Worm (Caenorhabditis elegans) whole organism, young adult: Measurements from ENCODE around the gene F29G9.1.

Experiments
- B0035.1 ChIP-seq: sonication (generic microtip); optimal IDR thresholded peaks from 2 replicates; lab custom pipeline; 2016; ENCODE audit warnings: missing genetic modification characterization, mild to moderate bottlenecking, missing compliant biosample characterization, missing genotype, missing genetic modification reagents
- B0336.3 ChIP-seq: fragments of 200-800 bp; sonication (Bioruptor generic); IDR thresholded peaks from 2 replicates; pipeline ENCODE4 v1.3.6; 2022; ENCODE audit warnings: missing genetic modification characterization, missing compliant biosample characterization
- D2030.7 ChIP-seq: fragments of 200-800 bp; sonication (Bioruptor generic); IDR thresholded peaks from 2 replicates; pipeline ENCODE4 v1.3.6; 2022; ENCODE audit warnings: missing genetic modification reagents, missing genetic modification characterization, missing compliant biosample characterization
- F57C9.4 ChIP-seq: sonication (generic microtip); optimal IDR thresholded peaks from 2 replicates; lab custom pipeline; 2017; ENCODE audit warnings: mild to moderate bottlenecking, missing genetic modification characterization, missing compliant biosample characterization
- Y53G8AR.9 ChIP-seq: fragments of 200-800 bp; sonication (Bioruptor generic); conservative IDR thresholded peaks from 2 replicates; pipeline ENCODE4 v1.3.6; 2022; ENCODE audit warnings: missing genetic modification reagents, missing genetic modification characterization, missing compliant biosample characterization
- Y56A3A.18 ChIP-seq: fragments of 200-800 bp; sonication (Bioruptor generic); IDR thresholded peaks from 2 replicates; pipeline ENCODE4 v1.3.6; 2022; ENCODE audit warnings: missing genetic modification reagents, missing genetic modification characterization, missing compliant biosample characterization
- Y79H2A.3 ChIP-seq: fragments of 200-800 bp; sonication (Bioruptor generic); conservative IDR thresholded peaks from 2 replicates; pipeline ENCODE4 v1.3.6; 2022; ENCODE audit warnings: missing genetic modification reagents, missing genetic modification characterization, missing compliant biosample characterization
- Y95B8A.8 ChIP-seq: fragments of 200-800 bp; sonication (Bioruptor generic); IDR thresholded peaks from 2 replicates; pipeline ENCODE4 v1.3.6; 2022; ENCODE audit warnings: missing genetic modification reagents, missing genetic modification characterization, missing compliant biosample characterization
- ZK185.1 ChIP-seq: sonication (generic microtip); optimal IDR thresholded peaks from 2 replicates; lab custom pipeline; 2016; ENCODE audit warnings: mild to moderate bottlenecking, missing genetic modification characterization, missing compliant biosample characterization; ENCODE audit not compliant: poor library complexity, severe bottlenecking
- athp-1 ChIP-seq: sonication (generic microtip); optimal IDR thresholded peaks from 2 replicates; lab custom pipeline; 2017; ENCODE audit warnings: mild to moderate bottlenecking, missing genetic modification characterization, missing compliant biosample characterization
- attf-3 ChIP-seq: fragments of 200-800 bp; sonication (Bioruptor generic); conservative IDR thresholded peaks from 2 replicates; pipeline ENCODE4 v1.3.6; 2022; ENCODE audit warnings: missing genetic modification reagents, missing genetic modification characterization, missing compliant biosample characterization
- ccch-3 ChIP-seq: fragments of 200-800 bp; sonication (Bioruptor generic); optimal IDR thresholded peaks from 2 replicates; lab custom pipeline; 2018; ENCODE audit warnings: mild to moderate bottlenecking, missing genetic modification characterization, missing compliant biosample characterization
- cebp-1 ChIP-seq, 2 experiments: fragments of 200-800 bp in 1 of 2; sonication (Bioruptor generic) in 1 of 2; sonication (generic microtip) in 1 of 2; IDR thresholded peaks in 1 of 2; optimal IDR thresholded peaks in 1 of 2; 2 replicates each; pipeline versions ENCODE4 v1.3.6 to Lab custom; 2017 to 2022; ENCODE audit warnings: missing compliant biosample characterization in 2 of 2, missing genetic modification characterization in 2 of 2, mild to moderate bottlenecking in 1 of 2, missing genetic modification reagents in 1 of 2, moderate library complexity in 1 of 2
- cebp-2 ChIP-seq: fragments of 200-800 bp; sonication (Bioruptor generic); IDR thresholded peaks from 2 replicates; pipeline ENCODE4 v1.3.6; 2022; ENCODE audit warnings: missing genetic modification characterization, missing compliant biosample characterization
- ceh-91 ChIP-seq: fragments of 200-800 bp; sonication (Bioruptor generic); IDR thresholded peaks from 2 replicates; pipeline ENCODE4 v1.3.6; 2022; ENCODE audit warnings: missing genetic modification reagents, missing genetic modification characterization, missing compliant biosample characterization
- chd-7 ChIP-seq: sonication (generic microtip); optimal IDR thresholded peaks from 2 replicates; lab custom pipeline; 2016; ENCODE audit warnings: mild to moderate bottlenecking, missing genetic modification characterization, moderate library complexity, missing compliant biosample characterization
- dox-1 ChIP-seq: fragments of 200-800 bp; sonication (Bioruptor generic); IDR thresholded peaks from 2 replicates; pipeline ENCODE4 v1.3.6; 2022; ENCODE audit warnings: missing genetic modification reagents, missing genetic modification characterization, missing compliant biosample characterization
- egl-44 ChIP-seq: fragments of 200-800 bp; sonication (Bioruptor generic); IDR thresholded peaks from 2 replicates; pipeline ENCODE4 v1.3.6; 2022; ENCODE audit warnings: missing genetic modification reagents, missing genetic modification characterization, missing compliant biosample characterization
- ekl-4 ChIP-seq: fragments of 200-800 bp; sonication (Bioruptor generic); IDR thresholded peaks from 2 replicates; pipeline ENCODE4 v1.3.6; 2022; ENCODE audit warnings: missing genetic modification reagents, missing genetic modification characterization, missing compliant biosample characterization
- him-1 ChIP-seq: sonication (generic microtip); optimal IDR thresholded peaks from 2 replicates; lab custom pipeline; 2016; ENCODE audit warnings: missing genotype, missing genetic modification reagents, missing genetic modification characterization, missing compliant biosample characterization
- hmg-20 ChIP-seq: fragments of 200-800 bp; sonication (Bioruptor generic); IDR thresholded peaks from 2 replicates; pipeline ENCODE4 v1.3.6; 2022; ENCODE audit warnings: missing genetic modification reagents, missing genetic modification characterization, missing compliant biosample characterization
- hsf-1 ChIP-seq: fragments of 200-800 bp; sonication (Bioruptor generic); IDR thresholded peaks from 2 replicates; pipeline ENCODE4 v1.3.6; 2022; ENCODE audit warnings: missing genetic modification reagents, missing genetic modification characterization, missing compliant biosample characterization
- lag-1 ChIP-seq: fragments of 200-800 bp; sonication (Bioruptor generic); IDR thresholded peaks from 2 replicates; pipeline ENCODE4 v1.3.6; 2022; ENCODE audit warnings: missing genetic modification reagents, missing genetic modification characterization, missing compliant biosample characterization
- let-607 ChIP-seq, 2 experiments: fragments of 200-800 bp in 1 of 2; sonication (Bioruptor generic) in 1 of 2; sonication (generic microtip) in 1 of 2; optimal IDR thresholded peaks; 2 replicates each; lab custom pipeline; 2016 to 2018; ENCODE audit warnings: mild to moderate bottlenecking in 2 of 2, missing compliant biosample characterization in 2 of 2, missing genetic modification characterization in 2 of 2, moderate library complexity in 2 of 2, missing genotype in 1 of 2
- lin-35 ChIP-seq, 3 experiments: fragments of 150-350 bp in 2 of 3; sonication (generic microtip) in 1 of 3; optimal IDR thresholded peaks; 2 replicates each; lab custom pipeline; 2014 to 2018; ENCODE audit warnings: missing biosample characterization in 3 of 3, missing genetic modification characterization in 3 of 3, missing genetic modification reagents in 3 of 3
- lin-40 ChIP-seq: sonication (generic microtip); optimal IDR thresholded peaks from 2 replicates; lab custom pipeline; 2016; ENCODE audit warnings: missing genetic modification characterization, mild to moderate bottlenecking, missing compliant biosample characterization, missing genotype, missing genetic modification reagents
- lin-54 ChIP-seq: fragments of 200-800 bp; sonication (Bioruptor generic); optimal IDR thresholded peaks from 2 replicates; lab custom pipeline; 2018; ENCODE audit warnings: mild to moderate bottlenecking, missing genetic modification characterization, missing compliant biosample characterization
- madf-6 ChIP-seq: fragments of 200-800 bp; sonication (Bioruptor generic); IDR thresholded peaks from 2 replicates; pipeline ENCODE4 v1.3.6; 2022; ENCODE audit warnings: missing genetic modification reagents, missing genetic modification characterization, missing compliant biosample characterization
- mcd-1 ChIP-seq: fragments of 200-800 bp; sonication (Bioruptor generic); IDR thresholded peaks from 2 replicates; pipeline ENCODE4 v1.3.6; 2022; ENCODE audit warnings: missing genetic modification reagents, missing genetic modification characterization, missing compliant biosample characterization
- mel-28 ChIP-seq: sonication (generic microtip); optimal IDR thresholded peaks from 2 replicates; lab custom pipeline; 2016; ENCODE audit warnings: borderline replicate concordance, mild to moderate bottlenecking, missing genetic modification characterization, missing compliant biosample characterization
- nhr-120 ChIP-seq: fragments of 200-800 bp; sonication (Bioruptor generic); IDR thresholded peaks from 2 replicates; pipeline ENCODE4 v1.3.6; 2022; ENCODE audit warnings: missing genetic modification characterization, missing compliant biosample characterization
- rcor-1 ChIP-seq: fragments of 200-800 bp; sonication (Bioruptor generic); IDR thresholded peaks from 2 replicates; pipeline ENCODE4 v1.3.6; 2022; ENCODE audit warnings: missing genetic modification reagents, missing genetic modification characterization, missing compliant biosample characterization
- snpc-4 ChIP-seq, 5 experiments: fragments of 150-350 bp in 1 of 5; sonication (generic microtip) in 4 of 5; optimal IDR thresholded peaks; 2 replicates each; lab custom pipeline; 2014 to 2018; ENCODE audit warnings: missing genetic modification characterization in 5 of 5, missing biosample characterization in 3 of 5, antibody characterized with exemption in 2 of 5, mild to moderate bottlenecking in 2 of 5, missing compliant biosample characterization in 2 of 5, missing genotype in 2 of 5, moderate library complexity in 2 of 5, missing genetic modification reagents in 1 of 5
- tbp1 ChIP-seq: fragments of 200-800 bp; sonication (Bioruptor generic); optimal IDR thresholded peaks from 2 replicates; lab custom pipeline; 2018; ENCODE audit warnings: mild to moderate bottlenecking, missing genetic modification characterization, missing compliant biosample characterization
- unc-130 ChIP-seq: sonication (generic microtip); optimal IDR thresholded peaks from 2 replicates; lab custom pipeline; 2016; ENCODE audit warnings: missing genetic modification reagents, missing genetic modification characterization, missing compliant biosample characterization
- xnd-1 ChIP-seq: sonication (generic microtip); optimal IDR thresholded peaks from 2 replicates; lab custom pipeline; 2016; ENCODE audit warnings: missing genotype, missing genetic modification reagents, missing genetic modification characterization, missing compliant biosample characterization
- ztf-22 ChIP-seq: fragments of 200-800 bp; sonication (Bioruptor generic); optimal IDR thresholded peaks from 2 replicates; lab custom pipeline; 2018; ENCODE audit warnings: mild to moderate bottlenecking, missing genetic modification characterization, moderate library complexity, missing compliant biosample characterization

F29G9.1 gene

DNA sequence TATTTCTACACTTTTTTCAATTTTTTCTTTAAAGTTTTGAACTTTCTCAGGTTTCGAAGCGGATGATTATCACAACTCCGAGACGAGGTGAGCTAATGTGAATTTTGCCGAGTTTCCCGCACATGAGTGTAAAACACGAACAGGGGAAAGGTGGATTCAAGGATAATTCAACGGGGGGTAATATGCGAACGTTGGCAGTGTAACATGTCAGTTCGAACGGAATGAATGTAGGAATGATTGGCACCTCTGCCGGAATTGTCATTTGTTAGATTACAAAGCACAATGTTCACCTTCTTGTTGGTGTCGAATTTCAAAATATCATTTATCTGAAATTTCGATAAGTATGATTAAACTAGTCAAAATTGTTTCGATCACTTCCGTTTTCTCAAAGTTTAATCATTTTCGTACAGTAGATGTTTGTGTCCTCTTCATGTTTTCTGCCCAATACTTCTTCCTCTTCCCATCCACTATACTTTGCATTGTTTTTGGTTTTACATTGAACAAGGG, 19.9 kb upstream of the F29G9.1 start, which contains the start of gene picc-1:
Gene picc-1, plus strand, starts transcription at position 51 of the 507 bp plus-strand sequence.
- TF ChIP-seq snpc-4 (GFP tag; optimal IDR thresholded peaks at IDR 0.05; lab: Kevin White, UChicago) = no peak
- TF ChIP-seq snpc-4 (tag; optimal IDR thresholded peaks at IDR 0.05; lab: Kevin White, UChicago) = peak in 2 of 4 experiments; percentile 15 to 24
- peak; percentile 42; the same call in 1 of the 2 replicates for TF ChIP-seq attf-3
- TF ChIP-seq nhr-120 = peak; percentile 85; the same call in 1 of the 2 replicates
- TF ChIP-seq D2030.7 (GFP tag; lab: Robert Waterston, UW) = peak; percentile 34; the same call in 1 of the 2 replicates
- TF ChIP-seq Y79H2A.3 (GFP tag; lab: Robert Waterston, UW) = peak; percentile 84
- peak; percentile 78 for TF ChIP-seq B0336.3 (GFP tag; lab: Robert Waterston, UW)
- TF ChIP-seq unc-130 (GFP tag; lab: Kevin White, UChicago) = no peak
- 0 out of 2 replicates have a peak, but pooled peaks have one; percentile 51 for TF ChIP-seq Y95B8A.8 (GFP tag; lab: Robert Waterston, UW)
- TF ChIP-seq xnd-1 (tag; lab: Kevin White, UChicago) = peak; percentile 6
- no peak for TF ChIP-seq ztf-22 (GFP tag; lab: Kevin White, UChicago)
- TF ChIP-seq let-607 (tag; optimal IDR thresholded peaks at IDR 0.05; lab: Kevin White, UChicago) = peak in 1 of 2 experiments; percentile 5
- TF ChIP-seq hsf-1 (GFP tag; lab: Robert Waterston, UW) = 0 out of 2 replicates have a peak, but pooled peaks have one; percentile 51
- TF ChIP-seq Y56A3A.18 (GFP tag; lab: Robert Waterston, UW) = 0 out of 2 replicates have a peak, but pooled peaks have one; percentile 23
- TF ChIP-seq B0035.1 (tag; lab: Kevin White, UChicago) = no peak
- TF ChIP-seq F57C9.4 (tag; lab: Kevin White, UChicago) = no peak
- TF ChIP-seq chd-7 (tag; lab: Kevin White, UChicago) = peak; percentile 50
- TF ChIP-seq lin-40 (tag; lab: Kevin White, UChicago) = peak; percentile 25
- TF ChIP-seq athp-1 (tag; lab: Kevin White, UChicago) = peak; percentile 7
- no peak for TF ChIP-seq ceh-91 (GFP tag; lab: Robert Waterston, UW)
- TF ChIP-seq cebp-2 (GFP tag; lab: Robert Waterston, UW) = no peak
- no peak for TF ChIP-seq ccch-3 (GFP tag; lab: Kevin White, UChicago)
- TF ChIP-seq cebp-1 (GFP tag; IDR thresholded peaks at IDR 0.05; lab: Robert Waterston, UW) = peak; percentile 21; the same call in 1 of the 2 replicates
- TF ChIP-seq cebp-1 (tag; optimal IDR thresholded peaks at IDR 0.05; lab: Kevin White, UChicago) = peak; percentile 7
- 0 out of 2 replicates have a peak, but pooled peaks have one; percentile 18 for TF ChIP-seq dox-1 (GFP tag; lab: Robert Waterston, UW)
- TF ChIP-seq egl-44 (GFP tag; lab: Robert Waterston, UW) = no peak
- TF ChIP-seq mel-28 (tag; lab: Kevin White, UChicago) = no peak
- TF ChIP-seq Y53G8AR.9 (GFP tag; lab: Robert Waterston, UW) = 0 out of 2 replicates have a peak, but pooled peaks have one; percentile 22
- peak; percentile 26 for TF ChIP-seq tbp1 (GFP tag; lab: Kevin White, UChicago)
- no peak for TF ChIP-seq lag-1 (GFP tag; lab: Robert Waterston, UW)
- no peak for TF ChIP-seq him-1
- peak; percentile 61 for TF ChIP-seq ZK185.1
- 0 out of 2 replicates have a peak, but pooled peaks have one; percentile 29 for TF ChIP-seq mcd-1 (GFP tag; lab: Robert Waterston, UW)
- no peak for TF ChIP-seq lin-35 (GFP tag; optimal IDR thresholded peaks at IDR 0.05; lab: Kevin White, UChicago)
- TF ChIP-seq hmg-20 (GFP tag; lab: Robert Waterston, UW) = no peak
- peak; percentile 61 for TF ChIP-seq madf-6
- TF ChIP-seq rcor-1 = 0 out of 2 replicates have a peak, but pooled peaks have one; percentile 22
- TF ChIP-seq lin-54 = peak; percentile 29
- 0 out of 2 replicates have a peak, but pooled peaks have one; percentile 7 for TF ChIP-seq ekl-4 (GFP tag; lab: Robert Waterston, UW)
